Worm (Caenorhabditis elegans) whole organism, young adult: ENCODE data around the gene C30A5.16.

Source experiments
- B0035.1 ChIP-seq: sonication (generic microtip); optimal IDR thresholded peaks from 2 replicates; lab custom pipeline; 2016; ENCODE audit warnings: missing genetic modification characterization, mild to moderate bottlenecking, missing compliant biosample characterization, missing genotype, missing genetic modification reagents
- D2030.7 ChIP-seq: fragments of 200-800 bp; sonication (Bioruptor generic); IDR thresholded peaks from 2 replicates; pipeline ENCODE4 v1.3.6; 2022; ENCODE audit warnings: missing genetic modification reagents, missing genetic modification characterization, missing compliant biosample characterization
- bed-2 ChIP-seq: fragments of 200-800 bp; sonication (Bioruptor generic); IDR thresholded peaks from 2 replicates; pipeline ENCODE4 v1.3.6; 2022; ENCODE audit warnings: missing genetic modification reagents, missing genetic modification characterization, missing compliant biosample characterization
- ceh-27 ChIP-seq: fragments of 200-800 bp; sonication (Bioruptor generic); optimal IDR thresholded peaks from 2 replicates; lab custom pipeline; 2018; ENCODE audit warnings: mild to moderate bottlenecking, missing genetic modification characterization, moderate library complexity, missing compliant biosample characterization
- lin-26 ChIP-seq: fragments of 200-800 bp; sonication (Bioruptor generic); IDR thresholded peaks from 2 replicates; pipeline ENCODE4 v1.3.6; 2022; ENCODE audit warnings: missing genetic modification reagents, missing genetic modification characterization, missing compliant biosample characterization
- snpc-4 ChIP-seq, 5 experiments: fragments of 150-350 bp in 1 of 5; sonication (generic microtip) in 4 of 5; optimal IDR thresholded peaks; 2 replicates each; lab custom pipeline; 2014 to 2018; ENCODE audit warnings: missing genetic modification characterization in 5 of 5, missing biosample characterization in 3 of 5, antibody characterized with exemption in 2 of 5, mild to moderate bottlenecking in 2 of 5, missing compliant biosample characterization in 2 of 5, missing genotype in 2 of 5, moderate library complexity in 2 of 5, missing genetic modification reagents in 1 of 5
- unc-62 ChIP-seq: fragments of 150-350 bp; optimal IDR thresholded peaks from 2 replicates; lab custom pipeline; 2014; ENCODE audit warnings: missing biosample characterization, missing genetic modification reagents, missing genetic modification characterization
- ztf-25 ChIP-seq: fragments of 200-800 bp; sonication (Bioruptor generic); IDR thresholded peaks from 2 replicates; pipeline ENCODE4 v1.3.6; 2022; ENCODE audit warnings: missing genetic modification reagents, missing genetic modification characterization, missing compliant biosample characterization

ce11 chrIII:8182573-8182972 lies 35.4 kb upstream of the C30A5.16 start:
- no peak for TF ChIP-seq B0035.1
- no peak for TF ChIP-seq bed-2
- no peak for TF ChIP-seq ceh-27 (GFP tag; lab: Kevin White, UChicago)
- no peak for TF ChIP-seq unc-62 (GFP tag; lab: Kevin White, UChicago)
- TF ChIP-seq D2030.7: no peak
- TF ChIP-seq lin-26 (GFP tag; lab: Robert Waterston, UW): no peak
- no peak for TF ChIP-seq ztf-25 (GFP tag; lab: Robert Waterston, UW)
- no peak for TF ChIP-seq snpc-4 (GFP tag; optimal IDR thresholded peaks at IDR 0.05; lab: Kevin White, UChicago)
- no peak for TF ChIP-seq snpc-4 (tag; optimal IDR thresholded peaks at IDR 0.05; lab: Kevin White, UChicago)
